Fruit fly (Drosophila melanogaster): ENCODE measurements around the gene CG4053.

CG4053 gene

DNA sequence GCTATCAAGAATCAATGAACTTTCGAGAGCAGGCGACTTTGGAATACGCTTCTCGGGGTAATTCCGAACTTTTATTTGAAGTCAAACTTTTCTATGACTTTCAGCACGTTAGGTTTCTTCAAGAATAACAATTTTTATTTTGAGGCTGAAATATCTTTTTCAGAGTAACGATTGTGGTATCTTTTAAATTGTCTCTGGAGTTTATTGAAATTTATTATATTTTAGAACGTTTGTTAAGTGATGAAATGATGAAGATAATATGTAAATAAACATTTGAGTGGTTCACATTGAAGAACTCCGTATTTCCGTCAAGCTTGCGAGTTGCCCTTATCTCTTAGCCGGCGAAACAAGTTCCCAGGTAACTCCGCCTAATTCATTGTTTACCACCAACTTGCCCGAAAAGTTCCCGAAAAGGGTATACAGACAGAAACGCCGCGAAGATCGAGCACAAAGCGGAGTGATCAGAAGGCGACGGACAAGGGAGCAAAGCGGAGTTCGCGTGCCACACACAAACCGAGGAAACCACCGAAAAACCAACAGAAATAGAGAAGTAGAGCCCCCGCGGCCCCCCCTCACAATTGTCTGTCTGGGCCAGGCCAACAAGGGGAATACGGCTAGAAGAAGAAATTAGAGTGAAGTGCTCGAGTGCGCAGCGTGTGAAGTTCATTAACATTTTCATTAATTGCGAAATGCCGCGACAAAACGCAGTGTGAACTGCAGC, 14.2 kb downstream of the CG4053 start (continued):
- TF ChIP-seq NK7.1 (GFP tag; optimal IDR thresholded peaks at IDR 0.05): no peak
- TF ChIP-seq Fer3 (tag; optimal IDR thresholded peaks at IDR 0.05): no peak
- no peak for TF ChIP-seq Dip2 (GFP tag; IDR thresholded peaks at IDR 0.05)
- no peak for TF ChIP-seq fu2 (GFP tag; optimal IDR thresholded peaks at IDR 0.05)
- TF ChIP-seq knrl (GFP tag; IDR thresholded peaks at IDR 0.05; ENCODE audit: partially characterized antibody): no peak
- TF ChIP-seq chinmo (GFP tag; IDR thresholded peaks at IDR 0.05; ENCODE audit: partially characterized antibody): no peak
- no peak for TF ChIP-seq CG34422 (GFP tag; IDR thresholded peaks at IDR 0.05)
- TF ChIP-seq GATAe (GFP tag; conservative IDR thresholded peaks at IDR 0.05): no peak
- no peak for TF ChIP-seq nau (GFP tag; optimal IDR thresholded peaks at IDR 0.05)
- TF ChIP-seq CG3281 (GFP tag; optimal IDR thresholded peaks at IDR 0.05): no peak
- no peak for TF ChIP-seq H15 (GFP tag; IDR thresholded peaks at IDR 0.05)
- no peak for TF ChIP-seq CG17328 (GFP tag; IDR thresholded peaks at IDR 0.05)
- TF ChIP-seq zfh2 (GFP tag; optimal IDR thresholded peaks at IDR 0.05): no peak
- TF ChIP-seq CTCF (GFP tag; optimal IDR thresholded peaks at IDR 0.05): no peak
- no peak for TF ChIP-seq Hey (tag; optimal IDR thresholded peaks at IDR 0.05)
- no peak for TF ChIP-seq oc (tag; optimal IDR thresholded peaks at IDR 0.05)
- TF ChIP-seq CG11696 (GFP tag; IDR thresholded peaks at IDR 0.05): no peak
- no peak for TF ChIP-seq mld (GFP tag; IDR thresholded peaks at IDR 0.05; ENCODE audit: partially characterized antibody)
- TF ChIP-seq Deaf1 (tag; optimal IDR thresholded peaks at IDR 0.05): no peak
- TF ChIP-seq corto (GFP tag; optimal IDR thresholded peaks at IDR 0.05): no peak
- no peak for TF ChIP-seq Mad (GFP tag; optimal IDR thresholded peaks at IDR 0.05)
- peak; percentile 29 for TF ChIP-seq CG15601 (tag; optimal IDR thresholded peaks at IDR 0.05)
- TF ChIP-seq CG34376 (GFP tag; optimal IDR thresholded peaks at IDR 0.05): no peak
- TF ChIP-seq ab (GFP tag; optimal IDR thresholded peaks at IDR 0.05): no peak
- no peak for TF ChIP-seq ci (GFP tag; IDR thresholded peaks at IDR 0.05)
- no peak for TF ChIP-seq pzg (GFP tag; optimal IDR thresholded peaks at IDR 0.05)
- TF ChIP-seq CG11560 (tag; IDR thresholded peaks at IDR 0.05): no peak
- TF ChIP-seq Dll (GFP tag; IDR thresholded peaks at IDR 0.05; ENCODE audit: partially characterized antibody): no peak
- TF ChIP-seq sima (GFP tag; optimal IDR thresholded peaks at IDR 0.05): no peak
- no peak for TF ChIP-seq trh (GFP tag; optimal IDR thresholded peaks at IDR 0.05)
- TF ChIP-seq chn (GFP tag; optimal IDR thresholded peaks at IDR 0.05): peak; percentile 19
- no peak for TF ChIP-seq NFAT (GFP tag; IDR thresholded peaks at IDR 0.05)
- TF ChIP-seq fd3F (GFP tag; optimal IDR thresholded peaks at IDR 0.05): no peak
- TF ChIP-seq Chrac-16 (GFP tag; optimal IDR thresholded peaks at IDR 0.05): no peak
- TF ChIP-seq cad (GFP tag; optimal IDR thresholded peaks at IDR 0.05): no peak
- no peak for TF ChIP-seq hkb (optimal IDR thresholded peaks at IDR 0.05)
- no peak for TF ChIP-seq hkb (GFP tag; IDR thresholded peaks at IDR 0.05)

- no peak for TF ChIP-seq BEAF-32 (GFP tag; optimal IDR thresholded peaks at IDR 0.05)
- no peak for TF ChIP-seq CG17186 (GFP tag; optimal IDR thresholded peaks at IDR 0.05)
- TF ChIP-seq lbe (GFP tag; optimal IDR thresholded peaks at IDR 0.05): peak; percentile 3
- TF ChIP-seq lmd (GFP tag; IDR thresholded peaks at IDR 0.05): 0 out of 2 replicates have a peak, but pooled peaks have one; percentile 21
- no peak for TF ChIP-seq tll (GFP tag; optimal IDR thresholded peaks at IDR 0.05)
These were observed 15.8 kb downstream of the CG4053 start for dm6 chr3R:17116231-17116630.

Measured in whole organism, embryonic.